Worm (Caenorhabditis elegans) whole organism, L4 larva: Measurements from ENCODE around the gene lim-8.

Experiments
- R02D3.7 ChIP-seq: fragments of 150-350 bp; sonication (generic microtip); optimal IDR thresholded peaks from 3 replicates; lab custom pipeline; 2014; ENCODE audit warnings: missing biosample characterization, missing genetic modification characterization
- Y105C5A.15 ChIP-seq: fragments of 200-800 bp; sonication (Bioruptor generic); IDR thresholded peaks from 2 replicates; pipeline ENCODE4 v1.3.6; 2022; ENCODE audit warnings: missing genetic modification characterization, missing compliant biosample characterization
- ceh-82 ChIP-seq: sonication (generic microtip); optimal IDR thresholded peaks from 2 replicates; lab custom pipeline; 2017; ENCODE audit warnings: missing biosample characterization, missing genetic modification characterization
- nhr-102 ChIP-seq: sonication (generic microtip); optimal IDR thresholded peaks from 2 replicates; lab custom pipeline; 2016; ENCODE audit warnings: mild to moderate bottlenecking, missing genetic modification characterization, moderate library complexity, missing compliant biosample characterization
- unc-39 ChIP-seq: sonication (generic microtip); optimal IDR thresholded peaks from 2 replicates; lab custom pipeline; 2017; ENCODE audit warnings: missing biosample characterization, missing genetic modification characterization
- zag-1 ChIP-seq: fragments of 150-350 bp; optimal IDR thresholded peaks from 2 replicates; lab custom pipeline; 2014; ENCODE audit warnings: missing biosample characterization, missing genetic modification characterization

DNA sequence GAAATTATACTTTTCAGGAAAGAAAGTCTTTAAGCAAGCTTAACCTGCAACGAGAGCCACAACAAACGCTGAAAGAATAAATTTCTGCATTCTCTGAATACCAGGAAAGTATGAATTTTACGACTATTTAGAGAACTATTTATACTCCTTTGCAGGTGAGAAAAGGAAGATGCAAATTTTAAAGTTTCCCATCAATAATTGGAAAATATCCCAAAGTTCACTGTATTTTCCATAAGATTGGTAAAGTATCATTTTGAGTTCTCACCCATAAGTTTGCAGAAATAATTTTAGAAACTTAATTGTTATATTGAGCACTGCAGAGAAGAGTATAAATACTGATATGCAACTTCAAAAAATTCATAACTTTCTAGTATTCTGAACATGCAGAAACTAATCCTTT, 56.9 kb downstream of the lim-8 start, which contains the start of gene clec-158:
- TF ChIP-seq unc-39 (tag; lab: Kevin White, UChicago) (no peak), Y105C5A.15 (GFP tag; lab: Robert Waterston, UW) (no peak), nhr-102 (tag; lab: Kevin White, UChicago) (no peak), R02D3.7 (no peak), ceh-82 (tag; lab: Kevin White, UChicago) (no peak), zag-1 (no peak)
